Fruit fly (Drosophila melanogaster): ENCODE measurements around the gene CG9981.
A peak's percentile ranks its signal among the peaks of the same experiment; 100 is the strongest.

Gene CG9981

DNA sequence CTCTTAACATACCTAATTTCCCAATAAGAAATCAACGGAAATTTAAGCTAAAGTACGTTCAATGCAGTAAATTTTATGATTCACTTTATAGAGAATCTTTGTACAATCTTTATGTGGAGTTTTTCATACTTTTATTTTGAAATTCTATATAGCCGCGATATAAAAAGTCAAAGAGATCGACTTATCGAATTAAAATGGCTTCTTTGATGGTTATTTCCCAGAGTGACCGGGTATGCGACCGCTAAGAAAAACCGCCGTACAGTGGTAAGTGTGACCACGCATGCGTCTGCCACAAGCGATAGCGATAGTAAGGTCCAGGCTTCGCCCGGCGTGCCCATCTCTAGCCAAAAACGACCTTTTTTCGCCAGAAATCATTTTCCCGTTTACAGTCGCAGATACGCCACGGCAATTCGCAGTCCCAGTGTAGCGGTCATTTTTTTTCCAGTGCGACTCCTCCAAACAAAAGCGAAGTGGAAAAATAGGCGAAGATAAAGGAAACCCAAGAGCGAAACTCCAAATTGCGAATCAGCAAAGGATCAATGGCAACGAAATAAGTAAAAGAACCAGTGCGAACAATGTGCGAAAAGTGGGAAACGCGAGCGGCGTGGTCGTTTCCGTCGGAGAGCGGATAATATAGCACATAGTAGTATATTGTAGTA, 17.7 kb upstream of the CG9981 start, which contains the start of gene hang (continued):
- TF ChIP-seq CG12219 (GFP tag; optimal IDR thresholded peaks at IDR 0.05) (peak; percentile 5), hkb (optimal IDR thresholded peaks at IDR 0.05) (no peak), hkb (GFP tag; IDR thresholded peaks at IDR 0.05) (peak; percentile 61; the same call in 1 of the 2 replicates), CG32532 (GFP tag; IDR thresholded peaks at IDR 0.05) (peak; percentile 54), nerfin-2 (GFP tag; IDR thresholded peaks at IDR 0.05; ENCODE audit: partially characterized antibody) (peak; percentile 39), CG12769 (tag; optimal IDR thresholded peaks at IDR 0.05) (peak; percentile 65), amos (GFP tag; IDR thresholded peaks at IDR 0.05; ENCODE audit: partially characterized antibody) (peak; percentile 91), CG17829 (tag; optimal IDR thresholded peaks at IDR 0.05) (peak; percentile 53), CG2199 (GFP tag; IDR thresholded peaks at IDR 0.05) (0 out of 3 replicates have a peak, but pooled peaks have one; percentile 28), ab (GFP tag; optimal IDR thresholded peaks at IDR 0.05) (no peak), CG12659 (GFP tag; optimal IDR thresholded peaks at IDR 0.05) (peak; percentile 85), ro (GFP tag; IDR thresholded peaks at IDR 0.05) (no peak), pfk (GFP tag; optimal IDR thresholded peaks at IDR 0.05) (peak; percentile 34), sr (GFP tag; IDR thresholded peaks at IDR 0.05) (0 out of 3 replicates have a peak, but pooled peaks have one; percentile 7), pb (GFP tag; optimal IDR thresholded peaks at IDR 0.05) (peak; percentile 8), CG9437 (GFP tag; optimal IDR thresholded peaks at IDR 0.05) (no peak), Hr3 (GFP tag; optimal IDR thresholded peaks at IDR 0.05) (no peak), H2.0 (GFP tag; IDR thresholded peaks at IDR 0.05) (peak; percentile 28; the same call in 1 of the 2 replicates), CG1602 (GFP tag; optimal IDR thresholded peaks at IDR 0.05) (no peak), CG2129 (GFP tag; IDR thresholded peaks at IDR 0.05; ENCODE audit: partially characterized antibody) (peak; percentile 34; the same call in 1 of the 2 replicates), da (GFP tag; optimal IDR thresholded peaks at IDR 0.05) (peak; percentile 4), dati (GFP tag; IDR thresholded peaks at IDR 0.05) (no peak), vfl (GFP tag; optimal IDR thresholded peaks at IDR 0.05) (no peak), Hr78 (GFP tag; optimal IDR thresholded peaks at IDR 0.05) (peak in 1 of 2 experiments; percentile 12), Mad (GFP tag; optimal IDR thresholded peaks at IDR 0.05) (peak; percentile 41), CG5245 (GFP tag; optimal IDR thresholded peaks at IDR 0.05) (no peak), nom (GFP tag; optimal IDR thresholded peaks at IDR 0.05) (peak; percentile 67), CG9876 (GFP tag; optimal IDR thresholded peaks at IDR 0.05) (peak; percentile 38), slou (GFP tag; optimal IDR thresholded peaks at IDR 0.05) (no peak), Dek (tag; optimal IDR thresholded peaks at IDR 0.05) (peak; percentile 37), BtbVII (GFP tag; optimal IDR thresholded peaks at IDR 0.05) (peak; percentile 45), CG18011 (GFP tag; optimal IDR thresholded peaks at IDR 0.05) (no peak), CG30431 (GFP tag; optimal IDR thresholded peaks at IDR 0.05) (no peak), CG8944 (GFP tag; optimal IDR thresholded peaks at IDR 0.05) (no peak), Dbx (GFP tag; IDR thresholded peaks at IDR 0.05) (peak; percentile 64; the same call in 1 of the 3 replicates), org-1 (GFP tag; optimal IDR thresholded peaks at IDR 0.05) (peak; percentile 2), CG11695 (GFP tag; IDR thresholded peaks at IDR 0.05) (0 out of 3 replicates have a peak, but pooled peaks have one; percentile 15), abd-A (tag; optimal IDR thresholded peaks at IDR 0.05) (no peak), Nf-YA (GFP tag; IDR thresholded peaks at IDR 0.05) (no peak), CG30403 (GFP tag; optimal IDR thresholded peaks at IDR 0.05) (peak; percentile 36), p53 (GFP tag; optimal IDR thresholded peaks at IDR 0.05) (peak; percentile 14), bsh (GFP tag; optimal IDR thresholded peaks at IDR 0.05) (peak in 1 of 2 experiments; percentile 0), CG6689 (GFP tag; IDR thresholded peaks at IDR 0.05) (no peak), CG11398 (GFP tag; optimal IDR thresholded peaks at IDR 0.05) (peak; percentile 19), H15 (GFP tag; IDR thresholded peaks at IDR 0.05) (0 out of 3 replicates have a peak, but pooled peaks have one; percentile 36), otp (GFP tag; IDR thresholded peaks at IDR 0.05) (peak; percentile 8; the same call in 1 of the 3 replicates), knrl (GFP tag; IDR thresholded peaks at IDR 0.05; ENCODE audit: partially characterized antibody) (peak; percentile 80), Ada2b (GFP tag; IDR thresholded peaks at IDR 0.05) (no peak), CG11696 (GFP tag; IDR thresholded peaks at IDR 0.05) (no peak)
